Fruit fly (Drosophila melanogaster): ENCODE results near the gene CG5167.

The CG5167 gene

dm6 chr3R:12406235-12407196 is at the start of gene CG5167 (continued):
- TF ChIP-seq fd102C (GFP tag; optimal IDR thresholded peaks at IDR 0.05) (no peak), pfk (GFP tag; optimal IDR thresholded peaks at IDR 0.05) (no peak), CG4617 (GFP tag; optimal IDR thresholded peaks at IDR 0.05; ENCODE audit: borderline replicate concordance) (no peak), Xrp1 (GFP tag; IDR thresholded peaks at IDR 0.05) (peak; percentile 49), CG18262 (tag; optimal IDR thresholded peaks at IDR 0.05) (peak; percentile 58), MESR4 (GFP tag; optimal IDR thresholded peaks at IDR 0.05) (peak; percentile 33), Doc2 (GFP tag; IDR thresholded peaks at IDR 0.05) (no peak), CG8290 (GFP tag; optimal IDR thresholded peaks at IDR 0.05) (peak; percentile 61), CG8290 (tag; optimal IDR thresholded peaks at IDR 0.05) (peak in 1 of 2 experiments; percentile 29), CG17359 (tag; optimal IDR thresholded peaks at IDR 0.05) (peak; percentile 49), Asciz (GFP tag; optimal IDR thresholded peaks at IDR 0.05) (no peak), CG9932 (GFP tag; IDR thresholded peaks at IDR 0.05) (no peak), tna (GFP tag; IDR thresholded peaks at IDR 0.05; ENCODE audit: partially characterized antibody) (no peak), Eip74EF (GFP tag; optimal IDR thresholded peaks at IDR 0.05) (no peak), trem (tag; optimal IDR thresholded peaks at IDR 0.05) (peak; percentile 58), aop (GFP tag; IDR thresholded peaks at IDR 0.05) (no peak), gfzf (GFP tag; optimal IDR thresholded peaks at IDR 0.05) (no peak), exex (tag; optimal IDR thresholded peaks at IDR 0.05) (peak; percentile 89), mld (GFP tag; IDR thresholded peaks at IDR 0.05; ENCODE audit: partially characterized antibody) (no peak), Sry-δ (GFP tag; optimal IDR thresholded peaks at IDR 0.05) (peak; percentile 45), CG14710 (tag; optimal IDR thresholded peaks at IDR 0.05) (peak; percentile 51), Hr3 (GFP tag; optimal IDR thresholded peaks at IDR 0.05) (no peak), btn (GFP tag; optimal IDR thresholded peaks at IDR 0.05) (no peak), CG2875 (GFP tag; optimal IDR thresholded peaks at IDR 0.05) (no peak), tll (GFP tag; optimal IDR thresholded peaks at IDR 0.05) (no peak), Med (GFP tag) (peak; percentile 55), ac (GFP tag; optimal IDR thresholded peaks at IDR 0.05) (no peak), vvl (GFP tag; IDR thresholded peaks at IDR 0.05) (peak; percentile 49; the same call in 1 of the 2 replicates), phol (tag; optimal IDR thresholded peaks at IDR 0.05) (peak; percentile 48), usp (GFP tag; optimal IDR thresholded peaks at IDR 0.05) (no peak), ssp (GFP tag; IDR thresholded peaks at IDR 0.05) (no peak), NfI (GFP tag; optimal IDR thresholded peaks at IDR 0.05) (no peak), CG7556 (GFP tag; optimal IDR thresholded peaks at IDR 0.05) (peak; percentile 19), CG10321 (GFP tag; IDR thresholded peaks at IDR 0.05) (no peak), lov (optimal IDR thresholded peaks at IDR 0.05) (no peak), lov (GFP tag; IDR thresholded peaks at IDR 0.05) (no peak), kah (GFP tag; optimal IDR thresholded peaks at IDR 0.05) (peak; percentile 66), en (GFP tag; optimal IDR thresholded peaks at IDR 0.05) (no peak), HLHmδ (GFP tag; optimal IDR thresholded peaks at IDR 0.05) (no peak), slbo (GFP tag; IDR thresholded peaks at IDR 0.05) (no peak; the same call in 1 of the 2 replicates), fd96Cb (tag; optimal IDR thresholded peaks at IDR 0.05) (peak; percentile 9), CG2889 (GFP tag; IDR thresholded peaks at IDR 0.05) (no peak), trh (GFP tag; optimal IDR thresholded peaks at IDR 0.05) (no peak), croc (GFP tag; conservative IDR thresholded peaks at IDR 0.05) (no peak), CG11398 (GFP tag; optimal IDR thresholded peaks at IDR 0.05) (no peak), CG2202 (tag; optimal IDR thresholded peaks at IDR 0.05) (peak; percentile 7), ara (GFP tag; IDR thresholded peaks at IDR 0.05) (no peak), Gsc (GFP tag; IDR thresholded peaks at IDR 0.05) (no peak), CG13775 (GFP tag; optimal IDR thresholded peaks at IDR 0.05) (no peak)

Measured in whole organism, embryonic.